Worm (Caenorhabditis elegans) whole organism, mixed stage, embryonic: ENCODE data around the gene ztf-7.

ENCODE experiments used
- pha-4 ChIP-seq: fragments of 150-350 bp; optimal IDR thresholded peaks from 2 replicates; lab custom pipeline; 2018; ENCODE audit warnings: missing biosample characterization, missing genetic modification reagents, missing genetic modification characterization
- unc-62 ChIP-seq: fragments of 150-350 bp; optimal IDR thresholded peaks from 2 replicates; lab custom pipeline; 2014; ENCODE audit warnings: missing biosample characterization, missing genetic modification reagents, missing genetic modification characterization
- ztf-11 ChIP-seq: fragments of 150-350 bp; optimal IDR thresholded peaks from 2 replicates; lab custom pipeline; 2014; ENCODE audit warnings: missing biosample characterization, missing genetic modification characterization

DNA sequence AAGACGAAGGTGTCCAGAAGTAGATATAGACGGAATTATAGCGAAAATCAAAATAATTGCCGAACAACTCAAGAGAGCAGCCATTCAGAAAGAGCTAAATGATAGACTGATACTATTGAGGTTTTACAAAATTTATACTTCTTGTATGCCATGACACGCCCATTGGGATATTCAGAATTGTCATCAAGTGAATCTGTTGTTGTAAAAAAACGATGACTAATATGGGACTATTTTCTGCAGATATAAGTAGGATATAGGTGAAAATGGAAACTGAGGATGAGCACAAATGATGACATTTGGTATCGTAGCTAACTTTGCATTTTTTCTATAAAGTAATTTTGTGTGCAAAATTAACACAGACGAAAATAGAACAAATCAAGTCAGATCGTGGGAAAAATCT lies 33.8 kb downstream of the ztf-7 start, which contains the start of gene F58E6.8:
- TF ChIP-seq unc-62 (GFP tag; lab: Kevin White, UChicago) (no peak), pha-4 (tag; lab: Kevin White, UChicago) (no peak), ztf-11 (no peak)
